Fruit fly (Drosophila melanogaster) whole organism, embryonic: ENCODE measurements around the gene CG9706.

Experiments
- Abd-B ChIP-seq: fragments of 200-800 bp; sonication (Bioruptor generic); optimal IDR thresholded peaks from 2 replicates; lab custom pipeline; 2018; ENCODE audit warnings: missing biosample characterization, mild to moderate bottlenecking, missing genetic modification characterization, moderate library complexity
- Antp ChIP-seq: fragments of 200-800 bp; sonication (Bioruptor generic); optimal IDR thresholded peaks from 3 replicates; lab custom pipeline; 2016; ENCODE audit warnings: missing biosample characterization, missing genetic modification characterization
- Asciz ChIP-seq: fragments of 200-800 bp; sonication (Bioruptor generic); optimal IDR thresholded peaks from 2 replicates; lab custom pipeline; 2017; ENCODE audit warnings: missing biosample characterization, mild to moderate bottlenecking, missing genetic modification characterization, missing genetic modification reagents
- BEAF-32 ChIP-seq: fragments of 200-800 bp; sonication (Bioruptor generic); optimal IDR thresholded peaks from 3 replicates; lab custom pipeline; 2017; ENCODE audit warnings: missing biosample characterization, missing genetic modification characterization, mild to moderate bottlenecking, moderate library complexity, missing genetic modification reagents
- Blimp-1 ChIP-seq: fragments of 200-800 bp; sonication (Bioruptor generic); optimal IDR thresholded peaks from 3 replicates; lab custom pipeline; 2018; ENCODE audit warnings: missing biosample characterization, missing genetic modification characterization, mild to moderate bottlenecking, moderate library complexity, missing genetic modification reagents
- CG12769 ChIP-seq: fragments of 200-800 bp; sonication (Bioruptor generic); optimal IDR thresholded peaks from 2 replicates; lab custom pipeline; 2019; ENCODE audit warnings: missing biosample characterization, mild to moderate bottlenecking, missing genetic modification characterization, moderate library complexity
- CG12942 ChIP-seq: fragments of 200-800 bp; sonication (Bioruptor generic); optimal IDR thresholded peaks from 3 replicates; lab custom pipeline; 2016; ENCODE audit warnings: missing biosample characterization, missing genetic modification characterization
- CG16863 ChIP-seq: fragments of 200-800 bp; sonication (Bioruptor generic); optimal IDR thresholded peaks from 3 replicates; lab custom pipeline; 2016; ENCODE audit warnings: missing biosample characterization, missing genetic modification characterization
- CG17328 ChIP-seq: fragments of 200-800 bp; sonication (Bioruptor generic); IDR thresholded peaks from 2 replicates; pipeline ENCODE4 v1.3.6; 2022; ENCODE audit warnings: missing biosample characterization, missing genetic modification characterization
- CG2199 ChIP-seq: fragments of 200-800 bp; sonication (Bioruptor generic); IDR thresholded peaks from 3 replicates; pipeline ENCODE4 v1.3.6; 2022; ENCODE audit warnings: missing biosample characterization, missing genetic modification characterization
- CG2202 ChIP-seq: fragments of 200-800 bp; sonication (Bioruptor generic); optimal IDR thresholded peaks from 2 replicates; lab custom pipeline; 2018; ENCODE audit warnings: missing biosample characterization, mild to moderate bottlenecking, missing genetic modification characterization
- CG31224 ChIP-seq: fragments of 200-800 bp; sonication (Bioruptor generic); IDR thresholded peaks from 2 replicates; pipeline ENCODE4 v1.3.6; 2022; ENCODE audit warnings: missing biosample characterization, missing genetic modification characterization
- CG34224 ChIP-seq: fragments of 200-800 bp; sonication (Bioruptor generic); IDR thresholded peaks from 3 replicates; pipeline ENCODE4 v1.3.6; 2022; ENCODE audit warnings: missing biosample characterization, missing genetic modification characterization; ENCODE audit not compliant: partially characterized antibody
- CG43689 ChIP-seq: fragments of 200-800 bp; sonication (Bioruptor generic); IDR thresholded peaks from 2 replicates; pipeline ENCODE4 v1.3.6; 2022; ENCODE audit warnings: missing biosample characterization, missing genetic modification characterization
- CG4424 ChIP-seq: fragments of 200-800 bp; sonication (Bioruptor generic); optimal IDR thresholded peaks from 3 replicates; lab custom pipeline; 2016; ENCODE audit warnings: missing biosample characterization, missing genetic modification characterization
- CG6791 ChIP-seq: fragments of 200-800 bp; sonication (Bioruptor generic); IDR thresholded peaks from 3 replicates; pipeline ENCODE4 v1.3.6; 2022; ENCODE audit warnings: missing biosample characterization, missing genetic modification characterization; ENCODE audit not compliant: partially characterized antibody
- CG6813 ChIP-seq: fragments of 200-800 bp; sonication (Bioruptor generic); optimal IDR thresholded peaks from 2 replicates; lab custom pipeline; 2017; ENCODE audit warnings: missing biosample characterization, missing genetic modification characterization, mild to moderate bottlenecking, moderate library complexity, missing genetic modification reagents
- CG7745 ChIP-seq: fragments of 200-800 bp; sonication (Bioruptor generic); optimal IDR thresholded peaks from 2 replicates; lab custom pipeline; 2018; ENCODE audit warnings: missing biosample characterization, mild to moderate bottlenecking, missing genetic modification characterization, moderate library complexity
- CG7987 ChIP-seq: fragments of 200-800 bp; sonication (Bioruptor generic); optimal IDR thresholded peaks from 2 replicates; lab custom pipeline; 2018; ENCODE audit warnings: missing biosample characterization, mild to moderate bottlenecking, missing genetic modification characterization, moderate library complexity
- CG8388 ChIP-seq: fragments of 200-800 bp; sonication (Bioruptor generic); optimal IDR thresholded peaks from 2 replicates; lab custom pipeline; 2019; ENCODE audit warnings: missing biosample characterization, mild to moderate bottlenecking, missing genetic modification characterization, moderate library complexity
- Doc2 ChIP-seq: fragments of 200-800 bp; sonication (Bioruptor generic); IDR thresholded peaks from 2 replicates; pipeline ENCODE4 v1.3.6; 2022; ENCODE audit warnings: missing biosample characterization, missing genetic modification characterization
- Elba2 ChIP-seq: fragments of 200-800 bp; sonication (Bioruptor generic); optimal IDR thresholded peaks from 3 replicates; lab custom pipeline; 2016; ENCODE audit warnings: missing biosample characterization, missing genetic modification characterization
- Fer1 ChIP-seq: fragments of 200-800 bp; sonication (Bioruptor generic); optimal IDR thresholded peaks from 2 replicates; lab custom pipeline; 2017; ENCODE audit warnings: missing biosample characterization, mild to moderate bottlenecking, missing genetic modification characterization
- HmgZ ChIP-seq: fragments of 200-800 bp; sonication (Bioruptor generic); optimal IDR thresholded peaks from 2 replicates; lab custom pipeline; 2018; ENCODE audit warnings: missing biosample characterization, mild to moderate bottlenecking, missing genetic modification characterization
- Hr78 ChIP-seq, 2 experiments: fragments of 200-800 bp in 1 of 2; fragments of >200 bp in 1 of 2; sonication (Bioruptor generic) in 1 of 2; optimal IDR thresholded peaks; 2 replicates each; lab custom pipeline; 2017 to 2019; ENCODE audit warnings: missing biosample characterization in 2 of 2, missing genetic modification characterization in 2 of 2, mild to moderate bottlenecking in 1 of 2, moderate library complexity in 1 of 2
- Jarid2 ChIP-seq: fragments of 200-800 bp; sonication (Bioruptor generic); optimal IDR thresholded peaks from 3 replicates; lab custom pipeline; 2017; ENCODE audit warnings: mild to moderate bottlenecking, missing biosample characterization, missing genetic modification reagents, missing genetic modification characterization
- Lhr ChIP-seq: fragments of 200-800 bp; sonication (Bioruptor generic); optimal IDR thresholded peaks from 3 replicates; lab custom pipeline; 2017; ENCODE audit warnings: mild to moderate bottlenecking, missing biosample characterization, missing genetic modification reagents, missing genetic modification characterization
- Ptx1 ChIP-seq: fragments of 200-800 bp; sonication (Bioruptor generic); IDR thresholded peaks from 2 replicates; pipeline ENCODE4 v1.3.6; 2022; ENCODE audit warnings: missing biosample characterization, missing genetic modification characterization
- az2 ChIP-seq: fragments of 200-800 bp; sonication (Bioruptor generic); optimal IDR thresholded peaks from 3 replicates; lab custom pipeline; 2016; ENCODE audit warnings: missing biosample characterization, missing genetic modification characterization
- cad ChIP-seq: fragments of >200 bp; optimal IDR thresholded peaks from 2 replicates; lab custom pipeline; 2017; ENCODE audit warnings: missing biosample characterization, missing genetic modification characterization
- dmrt99B ChIP-seq: fragments of 200-800 bp; sonication (Bioruptor generic); optimal IDR thresholded peaks from 2 replicates; lab custom pipeline; 2018; ENCODE audit warnings: missing biosample characterization, mild to moderate bottlenecking, missing genetic modification characterization, moderate library complexity
- ems ChIP-seq: fragments of 200-800 bp; sonication (Bioruptor generic); optimal IDR thresholded peaks from 3 replicates; lab custom pipeline; 2016; ENCODE audit warnings: missing biosample characterization, missing genetic modification characterization
- fd64A ChIP-seq: fragments of 200-800 bp; sonication (Bioruptor generic); optimal IDR thresholded peaks from 3 replicates; lab custom pipeline; 2018; ENCODE audit warnings: missing biosample characterization, mild to moderate bottlenecking, missing genetic modification characterization
- gsb-n ChIP-seq: fragments of 200-800 bp; sonication (Bioruptor generic); optimal IDR thresholded peaks from 3 replicates; lab custom pipeline; 2018; ENCODE audit warnings: missing biosample characterization, mild to moderate bottlenecking, missing genetic modification characterization
- hkb ChIP-seq, 2 experiments: fragments of 200-800 bp in 1 of 2; fragments of >200 bp in 1 of 2; sonication (Bioruptor generic) in 1 of 2; IDR thresholded peaks in 1 of 2; optimal IDR thresholded peaks in 1 of 2; 2 replicates each; pipeline versions ENCODE4 v1.3.6 to Lab custom; 2017 to 2022; ENCODE audit warnings: missing biosample characterization in 1 of 2, missing genetic modification characterization in 1 of 2
- insv ChIP-seq, 2 experiments: fragments of 200-800 bp; sonication (Bioruptor generic); optimal IDR thresholded peaks; 3 replicates each; lab custom pipeline; 2016 to 2018; ENCODE audit warnings: missing biosample characterization in 2 of 2, missing genetic modification characterization in 2 of 2
- lmd ChIP-seq: fragments of 200-800 bp; sonication (Bioruptor generic); IDR thresholded peaks from 2 replicates; pipeline ENCODE4 v1.3.6; 2022; ENCODE audit warnings: missing biosample characterization, missing genetic modification characterization
- nerfin-1 ChIP-seq: fragments of 200-800 bp; sonication (Bioruptor generic); optimal IDR thresholded peaks from 3 replicates; lab custom pipeline; 2019; ENCODE audit warnings: missing biosample characterization, mild to moderate bottlenecking, missing genetic modification characterization, moderate library complexity
- nmo ChIP-seq: fragments of 200-800 bp; sonication (Bioruptor generic); optimal IDR thresholded peaks from 2 replicates; lab custom pipeline; 2018; ENCODE audit warnings: missing biosample characterization, mild to moderate bottlenecking, missing genetic modification characterization, moderate library complexity
- pros ChIP-seq: fragments of 200-800 bp; sonication (Bioruptor generic); optimal IDR thresholded peaks from 3 replicates; lab custom pipeline; 2019; ENCODE audit warnings: missing biosample characterization, mild to moderate bottlenecking, missing genetic modification characterization, moderate library complexity
- sc ChIP-seq, 3 experiments: fragments of >200 bp in 2 of 3; fragments of 200-800 bp in 1 of 3; sonication (Bioruptor generic) in 1 of 3; optimal IDR thresholded peaks; 2 replicates in 2 of 3; 3 replicates in 1 of 3; lab custom pipeline; 2017; ENCODE audit warnings: mild to moderate bottlenecking in 1 of 3, missing biosample characterization in 1 of 3, missing genetic modification characterization in 1 of 3, missing genetic modification reagents in 1 of 3
- sima ChIP-seq: fragments of 200-800 bp; sonication (Bioruptor generic); optimal IDR thresholded peaks from 2 replicates; lab custom pipeline; 2016; ENCODE audit warnings: missing biosample characterization, missing genetic modification characterization
- stc ChIP-seq: fragments of 200-800 bp; sonication (Bioruptor generic); IDR thresholded peaks from 2 replicates; pipeline ENCODE4 v1.3.6; 2022; ENCODE audit warnings: missing biosample characterization, missing genetic modification characterization
- tio ChIP-seq: fragments of 200-800 bp; sonication (Bioruptor generic); optimal IDR thresholded peaks from 2 replicates; lab custom pipeline; 2017; ENCODE audit warnings: missing biosample characterization, missing genetic modification characterization, inconsistent platforms
- tna ChIP-seq: fragments of 200-800 bp; sonication (Bioruptor generic); IDR thresholded peaks from 2 replicates; pipeline ENCODE4 v1.3.6; 2022; ENCODE audit warnings: missing biosample characterization, missing genetic modification characterization; ENCODE audit not compliant: partially characterized antibody
- vnd ChIP-seq: fragments of 200-800 bp; sonication (Bioruptor generic); IDR thresholded peaks from 3 replicates; pipeline ENCODE4 v1.3.6; 2022; ENCODE audit warnings: missing biosample characterization, missing genetic modification characterization; ENCODE audit not compliant: partially characterized antibody
- zen2 ChIP-seq: fragments of 200-800 bp; sonication (Bioruptor generic); IDR thresholded peaks from 3 replicates; pipeline ENCODE4 v1.3.6; 2022; ENCODE audit warnings: missing biosample characterization, missing genetic modification characterization; ENCODE audit not compliant: partially characterized antibody

CG9706 gene

DNA sequence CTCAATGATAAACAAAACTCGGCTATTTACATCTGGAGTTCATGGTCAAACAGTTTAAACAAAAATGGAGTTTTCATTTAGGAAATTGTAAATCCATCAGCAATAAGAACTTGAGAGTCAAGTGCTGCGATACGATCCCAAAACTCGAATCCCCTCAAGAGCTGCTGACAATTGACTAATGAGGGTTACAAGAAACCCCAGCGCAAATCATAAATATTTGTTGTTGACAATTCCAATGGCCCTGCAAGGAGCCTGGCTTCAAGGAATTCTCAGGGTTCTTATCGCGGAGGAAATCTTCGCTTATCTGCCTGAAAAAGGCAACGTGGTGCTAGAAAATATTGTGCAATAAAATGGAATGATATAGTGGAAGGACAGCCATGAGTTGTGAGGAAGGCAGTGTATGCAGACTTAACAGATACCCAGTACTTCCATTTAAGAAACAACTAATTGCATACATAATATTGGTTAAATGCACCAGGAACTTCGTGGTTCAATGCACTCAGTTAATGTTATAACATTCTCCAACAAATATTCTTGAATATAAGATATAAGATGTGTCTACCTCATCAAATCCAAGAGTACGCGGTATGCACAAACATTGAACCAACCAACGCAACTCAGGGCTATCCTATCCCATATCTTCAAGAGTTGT lies 14.7 kb upstream of the CG9706 start (continued):
- TF ChIP-seq CG31224 (GFP tag; lab: Robert Waterston, UW) (no peak), Jarid2 (no peak), zen2 (GFP tag; lab: Robert Waterston, UW) (no peak), dmrt99B (tag; lab: Kevin White, UChicago) (peak; percentile 41), tio (peak; percentile 23), tna (GFP tag; lab: Robert Waterston, UW) (peak; percentile 24; the same call in 1 of the 2 replicates), CG6813 (GFP tag; lab: Kevin White, UChicago) (peak; percentile 5), CG34224 (GFP tag; lab: Robert Waterston, UW) (no peak), Ptx1 (peak; percentile 55), CG17328 (peak; percentile 54), CG16863 (GFP tag; lab: Kevin White, UChicago) (no peak), hkb (optimal IDR thresholded peaks at IDR 0.05; lab: Kevin White, UChicago) (no peak), hkb (GFP tag; IDR thresholded peaks at IDR 0.05; lab: Robert Waterston, UW) (0 out of 2 replicates have a peak, but pooled peaks have one; percentile 28), cad (GFP tag; lab: Kevin White, UChicago) (peak; percentile 64), BEAF-32 (GFP tag; lab: Kevin White, UChicago) (no peak), nmo (GFP tag; lab: Kevin White, UChicago) (peak; percentile 59), CG12942 (GFP tag; lab: Kevin White, UChicago) (no peak), Elba2 (GFP tag; lab: Kevin White, UChicago) (no peak), Hr78 (GFP tag; optimal IDR thresholded peaks at IDR 0.05; lab: Kevin White, UChicago) (no peak), nerfin-1 (tag; lab: Kevin White, UChicago) (peak; percentile 29), CG8388 (GFP tag; lab: Kevin White, UChicago) (peak; percentile 53), CG2199 (GFP tag; lab: Robert Waterston, UW) (no peak), stc (GFP tag; lab: Robert Waterston, UW) (no peak), CG6791 (GFP tag; lab: Robert Waterston, UW) (0 out of 3 replicates have a peak, but pooled peaks have one; percentile 50), Fer1 (GFP tag; lab: Kevin White, UChicago) (no peak), sc (optimal IDR thresholded peaks at IDR 0.05; lab: Kevin White, UChicago) (no peak), sc (GFP tag; optimal IDR thresholded peaks at IDR 0.05; lab: Kevin White, UChicago) (peak; percentile 0), Lhr (no peak), CG4424 (GFP tag; lab: Kevin White, UChicago) (peak; percentile 22), pros (GFP tag; lab: Kevin White, UChicago) (peak; percentile 88), Doc2 (GFP tag; lab: Robert Waterston, UW) (no peak), CG12769 (tag; lab: Kevin White, UChicago) (peak; percentile 48), lmd (GFP tag; lab: Robert Waterston, UW) (peak; percentile 32; the same call in 1 of the 2 replicates), HmgZ (tag; lab: Kevin White, UChicago) (no peak), vnd (no peak), Antp (GFP tag; lab: Kevin White, UChicago) (peak; percentile 38), insv (GFP tag; optimal IDR thresholded peaks at IDR 0.05; lab: Kevin White, UChicago) (peak in 1 of 2 experiments; percentile 27), sima (no peak), Blimp-1 (no peak), fd64A (no peak), az2 (GFP tag; lab: Kevin White, UChicago) (peak; percentile 40), CG2202 (no peak), Asciz (GFP tag; lab: Kevin White, UChicago) (no peak), ems (GFP tag; lab: Kevin White, UChicago) (peak; percentile 6), CG7745 (no peak), gsb-n (tag; lab: Kevin White, UChicago) (peak; percentile 48), CG43689 (GFP tag; lab: Robert Waterston, UW) (no peak), Abd-B (peak; percentile 22), CG7987 (GFP tag; lab: Kevin White, UChicago) (no peak)
